Worm (Caenorhabditis elegans): ENCODE results near the gene F45H10.5.
A peak's percentile ranks its signal among the peaks of the same experiment; 100 is the strongest.

Gene F45H10.5

DNA sequence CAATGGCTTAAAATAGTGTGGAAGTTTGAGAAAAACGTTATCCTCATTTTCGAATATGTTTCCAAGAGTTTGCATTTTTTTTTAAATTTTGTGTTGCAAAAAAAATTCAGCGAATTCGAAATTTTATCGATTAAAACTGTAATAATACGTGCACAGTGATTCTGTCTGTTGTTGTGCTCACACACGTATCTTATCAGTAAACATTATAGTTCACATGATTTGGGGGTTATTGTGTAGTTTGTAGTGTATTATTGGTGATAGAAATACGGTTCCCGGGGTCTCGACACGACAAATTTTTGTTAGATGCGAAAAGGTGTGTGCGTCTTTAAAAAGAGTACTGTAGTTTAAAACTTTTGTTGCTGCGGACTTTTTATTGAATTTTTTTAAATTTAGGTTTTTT, 6.0 kb upstream of the F45H10.5 start, which contains the start of gene drr-1:
TSS of gene drr-1 (minus strand) at position 183 of the 400 bp plus-strand sequence.
- TF ChIP-seq lin-29 (GFP tag; IDR thresholded peaks at IDR 0.05) (no peak), lin-38 (GFP tag; IDR thresholded peaks at IDR 0.05) (no peak), pqm-1 (tag; optimal IDR thresholded peaks at IDR 0.05) (no peak), nhr-42 (GFP tag; IDR thresholded peaks at IDR 0.05) (no peak), F37D6.2 (tag; optimal IDR thresholded peaks at IDR 0.05) (no peak), mdl-1 (tag; optimal IDR thresholded peaks at IDR 0.05) (no peak), daf-16 (GFP tag; optimal IDR thresholded peaks at IDR 0.05) (no peak), daf-16 (tag; optimal IDR thresholded peaks at IDR 0.05) (peak; percentile 87), nhr-102 (tag; optimal IDR thresholded peaks at IDR 0.05) (no peak), fkh-10 (GFP tag; optimal IDR thresholded peaks at IDR 0.05) (no peak), lin-15B (tag; optimal IDR thresholded peaks at IDR 0.05) (no peak), dmd-8 (GFP tag; IDR thresholded peaks at IDR 0.05) (no peak), lsy-2 (tag; optimal IDR thresholded peaks at IDR 0.05) (peak in 1 of 2 experiments; percentile 4), hlh-11 (tag; optimal IDR thresholded peaks at IDR 0.05) (peak; percentile 33), unc-62 (GFP tag; optimal IDR thresholded peaks at IDR 0.05 in 1 of 2) (no peak), unc-62 (tag; optimal IDR thresholded peaks at IDR 0.05) (no peak), rbr-2 (tag; optimal IDR thresholded peaks at IDR 0.05) (no peak), ZK546.5 (tag; optimal IDR thresholded peaks at IDR 0.05) (no peak), egl-27 (tag; optimal IDR thresholded peaks at IDR 0.05) (no peak), mxl-2 (GFP tag; conservative IDR thresholded peaks at IDR 0.05) (no peak), ama-1 (optimal IDR thresholded peaks at IDR 0.05) (no peak), dpl-1 (GFP tag; optimal IDR thresholded peaks at IDR 0.05) (no peak), dmd-6 (GFP tag; IDR thresholded peaks at IDR 0.05) (no peak; the same call in 1 of the 2 replicates), nhr-77 (tag; optimal IDR thresholded peaks at IDR 0.05) (peak; percentile 38), R02D3.7 (tag; optimal IDR thresholded peaks at IDR 0.05) (no peak), snpc-1.2 (GFP tag; IDR thresholded peaks at IDR 0.05) (no peak), zip-2 (tag; optimal IDR thresholded peaks at IDR 0.05) (no peak), nhr-48 (tag; optimal IDR thresholded peaks at IDR 0.05) (no peak), dve-1 (tag; optimal IDR thresholded peaks at IDR 0.05; ENCODE audit: insufficient read depth) (peak; percentile 44), mep-1 (tag; optimal IDR thresholded peaks at IDR 0.05) (no peak), F44E2.7 (GFP tag; IDR thresholded peaks at IDR 0.05) (no peak), lin-39 (tag; optimal IDR thresholded peaks at IDR 0.05) (no peak), Y105C5A.15 (GFP tag; IDR thresholded peaks at IDR 0.05) (no peak), duxl-1 (tag; optimal IDR thresholded peaks at IDR 0.05; ENCODE audit: poor library complexity) (no peak), ceh-28 (tag; optimal IDR thresholded peaks at IDR 0.05) (no peak), lim-7 (GFP tag; IDR thresholded peaks at IDR 0.05) (no peak), nhr-28 (tag; optimal IDR thresholded peaks at IDR 0.05) (peak; percentile 97), jun-1 (tag; optimal IDR thresholded peaks at IDR 0.05) (no peak), dmd-9 (GFP tag; IDR thresholded peaks at IDR 0.05) (no peak), D1046.2 (GFP tag; IDR thresholded peaks at IDR 0.05) (no peak), zip-11 (GFP tag; IDR thresholded peaks at IDR 0.05) (no peak), aha-1 (tag) (peak; percentile 45)

DNA sequence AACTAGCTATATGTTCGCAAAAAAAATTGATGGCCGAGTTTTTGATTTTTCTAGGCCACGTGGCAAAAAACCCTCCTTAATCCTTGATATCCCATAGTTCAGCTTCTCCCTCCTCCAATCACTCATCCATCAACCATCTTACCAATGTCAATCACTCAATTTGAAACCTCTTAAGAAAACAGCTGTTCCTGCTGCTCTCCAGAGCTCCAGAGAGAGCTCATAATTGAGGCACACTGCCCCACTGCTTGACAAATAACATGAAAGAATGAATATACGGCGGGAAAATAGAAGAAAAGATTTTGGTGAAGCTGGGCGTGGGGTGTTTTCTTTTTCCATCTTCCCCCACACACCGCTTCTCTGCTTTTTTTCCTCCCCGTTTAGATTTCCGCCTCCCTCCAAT, 1.1 kb upstream of the F45H10.5 start:
- TF ChIP-seq unc-62 (GFP tag; optimal IDR thresholded peaks at IDR 0.05 in 1 of 2) (peak in 1 of 2 experiments; percentile 21), unc-62 (tag; optimal IDR thresholded peaks at IDR 0.05) (no peak), nhr-237 (tag; optimal IDR thresholded peaks at IDR 0.05) (no peak), lin-1 (GFP tag; IDR thresholded peaks at IDR 0.05) (no peak), daf-19 (GFP tag; conservative IDR thresholded peaks at IDR 0.05) (no peak), egl-27 (tag; optimal IDR thresholded peaks at IDR 0.05) (no peak), nhr-11 (tag; optimal IDR thresholded peaks at IDR 0.05) (no peak), aha-1 (tag) (peak; percentile 76), arid-1 (GFP tag; conservative IDR thresholded peaks at IDR 0.05) (no peak), attf-4 (tag; optimal IDR thresholded peaks at IDR 0.05) (no peak), T20F7.1 (GFP tag; optimal IDR thresholded peaks at IDR 0.05) (no peak), zfp-3 (GFP tag; conservative IDR thresholded peaks at IDR 0.05) (no peak), snpc-1.2 (GFP tag; IDR thresholded peaks at IDR 0.05) (no peak), zip-2 (tag; optimal IDR thresholded peaks at IDR 0.05) (no peak), Y75B8A.6 (GFP tag; IDR thresholded peaks at IDR 0.05) (no peak)
